Worm (Caenorhabditis elegans) whole organism, L4 larva: ENCODE results near the gene T26A5.2.

Source experiments
- daf-19 ChIP-seq: fragments of 200-800 bp; sonication (Bioruptor generic); conservative IDR thresholded peaks from 2 replicates; pipeline ENCODE4 v1.3.6; 2022; ENCODE audit warnings: missing genetic modification characterization, missing compliant biosample characterization
- fos-1 ChIP-seq: fragments of 150-350 bp; optimal IDR thresholded peaks from 2 replicates; lab custom pipeline; 2014; ENCODE audit warnings: missing biosample characterization, missing genetic modification characterization
- jun-1 ChIP-seq: fragments of 150-350 bp; optimal IDR thresholded peaks from 2 replicates; lab custom pipeline; 2014; ENCODE audit warnings: missing biosample characterization, missing genetic modification reagents, missing genetic modification characterization
- lin-13 ChIP-seq: fragments of 150-350 bp; optimal IDR thresholded peaks from 2 replicates; lab custom pipeline; 2014; ENCODE audit warnings: missing biosample characterization, missing genetic modification reagents, missing genetic modification characterization
- lin-39 ChIP-seq: fragments of 150-350 bp; optimal IDR thresholded peaks from 2 replicates; lab custom pipeline; 2014; ENCODE audit warnings: missing biosample characterization, missing genetic modification reagents, missing genetic modification characterization
- nhr-237 ChIP-seq: sonication (generic microtip); optimal IDR thresholded peaks from 2 replicates; lab custom pipeline; 2017; ENCODE audit warnings: missing biosample characterization, missing genetic modification characterization
- pha-4 ChIP-seq, 2 experiments: fragments of 150-350 bp in 1 of 2; fragments of 200-800 bp in 1 of 2; sonication (Bioruptor generic) in 1 of 2; IDR thresholded peaks in 1 of 2; optimal IDR thresholded peaks in 1 of 2; 2 replicates each; pipeline versions ENCODE4 v1.3.6 to Lab custom; 2014 to 2022; ENCODE audit warnings: missing genetic modification characterization in 2 of 2, missing genetic modification reagents in 2 of 2, missing biosample characterization in 1 of 2, missing compliant biosample characterization in 1 of 2
- rbr-2 ChIP-seq: sonication (generic microtip); optimal IDR thresholded peaks from 2 replicates; lab custom pipeline; 2016; ENCODE audit warnings: missing genotype, missing genetic modification characterization, missing compliant biosample characterization
- snpc-4 ChIP-seq: fragments of 150-350 bp; optimal IDR thresholded peaks from 2 replicates; lab custom pipeline; 2014; ENCODE audit warnings: missing biosample characterization, missing genetic modification characterization
- unc-62 ChIP-seq, 3 experiments: fragments of 150-350 bp in 1 of 3; sonication (generic microtip); optimal IDR thresholded peaks in 2 of 3; peaks in 1 of 3; 1 replicate in 1 of 3; 2 replicates in 2 of 3; lab custom pipeline; 2014 to 2017; ENCODE audit warnings: missing biosample characterization in 3 of 3, missing genetic modification characterization in 3 of 3, missing genetic modification reagents in 3 of 3, missing genotype in 1 of 3
- vab-7 ChIP-seq: fragments of 200-800 bp; sonication (Bioruptor generic); IDR thresholded peaks from 2 replicates; pipeline ENCODE4 v1.3.6; 2022; ENCODE audit warnings: missing genetic modification reagents, missing genetic modification characterization, missing compliant biosample characterization
- zag-1 ChIP-seq: fragments of 150-350 bp; optimal IDR thresholded peaks from 2 replicates; lab custom pipeline; 2014; ENCODE audit warnings: missing biosample characterization, missing genetic modification characterization
- ztf-7 ChIP-seq: fragments of 150-350 bp; optimal IDR thresholded peaks from 2 replicates; lab custom pipeline; 2014; ENCODE audit warnings: missing biosample characterization, missing genetic modification characterization

DNA sequence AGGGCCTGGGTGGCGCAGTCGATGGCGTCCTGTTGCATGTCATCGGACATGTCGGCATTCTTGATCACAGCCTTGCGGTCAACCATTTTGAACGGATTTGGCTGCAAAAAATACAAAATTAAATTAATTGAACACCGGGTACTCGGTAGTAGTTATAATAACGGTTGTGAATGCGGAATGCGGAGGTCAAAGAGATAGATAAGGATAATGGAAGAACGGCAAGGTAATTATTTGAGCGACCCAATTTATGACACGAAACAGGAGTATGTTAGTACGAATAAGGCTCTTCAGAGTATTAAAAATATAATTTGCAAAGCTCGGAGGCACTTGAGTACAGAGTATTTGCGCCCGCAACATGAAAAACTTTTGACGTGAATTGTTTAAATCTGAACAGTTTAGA lies 3.4 kb upstream of the T26A5.2 start, which contains the start of gene dlc-1:
- TF ChIP-seq snpc-4 (no peak), zag-1 (tag; lab: Kevin White, UChicago) (no peak), lin-13 (GFP tag; lab: Kevin White, UChicago) (no peak), nhr-237 (tag; lab: Kevin White, UChicago) (no peak), ztf-7 (tag; lab: Kevin White, UChicago) (no peak), vab-7 (no peak), lin-39 (tag; lab: Kevin White, UChicago) (no peak), fos-1 (tag; lab: Kevin White, UChicago) (no peak), jun-1 (tag; lab: Kevin White, UChicago) (no peak), rbr-2 (no peak), daf-19 (GFP tag; lab: Robert Waterston, UW) (no peak), unc-62 (GFP tag; optimal IDR thresholded peaks at IDR 0.05 in 1 of 2; lab: Kevin White, UChicago) (no peak), unc-62 (tag; optimal IDR thresholded peaks at IDR 0.05; lab: Kevin White, UChicago) (no peak), pha-4 (GFP tag; IDR thresholded peaks at IDR 0.05; lab: Robert Waterston, UW) (no peak), pha-4 (tag; optimal IDR thresholded peaks at IDR 0.05; lab: Kevin White, UChicago) (no peak)
